Worm (Caenorhabditis elegans): ENCODE data around the gene R10E4.6.

The R10E4.6 gene

DNA sequence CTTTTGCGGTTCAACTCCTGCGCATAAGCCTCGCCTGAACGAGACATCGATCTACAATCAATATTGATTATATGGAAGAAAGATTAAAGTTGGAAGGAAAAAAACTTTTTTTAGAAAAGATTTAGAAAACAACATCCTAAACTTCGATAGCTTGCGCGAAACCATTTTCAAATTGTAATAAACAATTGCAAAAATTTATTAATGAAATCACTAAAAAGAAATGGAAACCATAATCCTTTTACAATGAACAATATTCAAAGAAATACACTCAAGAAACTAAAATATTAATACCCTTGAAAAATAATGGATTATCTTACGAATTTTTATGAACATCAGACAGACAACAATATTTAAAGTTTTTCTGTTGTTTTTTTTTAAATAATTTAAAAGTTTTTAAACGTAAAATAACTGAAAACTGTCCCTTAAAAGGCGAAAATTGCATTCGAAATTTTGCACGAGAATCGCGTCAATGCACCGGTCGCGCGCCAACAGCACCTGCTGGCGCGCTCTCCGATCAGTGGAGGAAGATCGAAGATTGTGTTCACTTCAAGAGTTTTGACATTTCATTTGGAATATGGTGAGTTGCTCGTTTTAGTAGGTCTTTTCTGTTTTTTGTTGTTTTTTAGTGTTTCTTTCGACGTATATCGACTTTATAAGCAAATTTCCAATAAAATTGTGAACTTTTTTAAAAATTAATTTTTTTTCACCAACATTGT lies 23.8 kb upstream of the R10E4.6 start, which contains the start of the genes sftb-1 and R10E4.1 (continued):
- TF ChIP-seq nhr-27 (tag; optimal IDR thresholded peaks at IDR 0.05) (no peak), zfh-2 (GFP tag; conservative IDR thresholded peaks at IDR 0.05) (no peak), lin-40 (tag; optimal IDR thresholded peaks at IDR 0.05) (peak; percentile 64), K11D2.4 (GFP tag; IDR thresholded peaks at IDR 0.05) (no peak), F33H1.4 (GFP tag; IDR thresholded peaks at IDR 0.05) (peak; percentile 38), hsf-1 (GFP tag; IDR thresholded peaks at IDR 0.05) (no peak), snpc-1.1 (tag; optimal IDR thresholded peaks at IDR 0.05; ENCODE audit: insufficient read depth) (no peak), hmg-1.2 (GFP tag; IDR thresholded peaks at IDR 0.05) (0 out of 2 replicates have a peak, but pooled peaks have one; percentile 13), tlf-1 (GFP tag; optimal IDR thresholded peaks at IDR 0.05) (no peak), pbrm-1 (GFP tag; IDR thresholded peaks at IDR 0.05) (peak; percentile 55; the same call in 1 of the 2 replicates), ceh-91 (GFP tag; IDR thresholded peaks at IDR 0.05) (no peak), C06A6.2 (GFP tag; conservative IDR thresholded peaks at IDR 0.05) (0 out of 2 replicates have a peak, but pooled peaks have one; percentile 29), him-1 (tag; optimal IDR thresholded peaks at IDR 0.05) (no peak), F55B11.4 (tag; optimal IDR thresholded peaks at IDR 0.05; ENCODE audit: borderline replicate concordance, insufficient read depth) (no peak), cebp-2 (GFP tag; IDR thresholded peaks at IDR 0.05) (no peak), nhr-80 (tag; optimal IDR thresholded peaks at IDR 0.05) (peak; percentile 23), nfyb-1 (GFP tag; IDR thresholded peaks at IDR 0.05) (0 out of 2 replicates have a peak, but pooled peaks have one; percentile 21), ceh-79 (tag; optimal IDR thresholded peaks at IDR 0.05) (no peak), F49E8.2 (tag; optimal IDR thresholded peaks at IDR 0.05; ENCODE audit: insufficient read depth) (no peak), rec-8 (tag; optimal IDR thresholded peaks at IDR 0.05) (no peak), B0019.2 (GFP tag; conservative IDR thresholded peaks at IDR 0.05) (no peak), chd-7 (tag; optimal IDR thresholded peaks at IDR 0.05) (no peak), ztf-22 (GFP tag; optimal IDR thresholded peaks at IDR 0.05) (no peak), zim-3 (tag; optimal IDR thresholded peaks at IDR 0.05) (no peak), lin-54 (GFP tag; optimal IDR thresholded peaks at IDR 0.05) (peak; percentile 59), F37B4.10 (GFP tag; IDR thresholded peaks at IDR 0.05) (no peak), nhr-179 (tag; optimal IDR thresholded peaks at IDR 0.05) (no peak), F57A8.1 (GFP tag; optimal IDR thresholded peaks at IDR 0.05) (no peak), let-526 (GFP tag; IDR thresholded peaks at IDR 0.05) (no peak), nfya-2 (GFP tag; IDR thresholded peaks at IDR 0.05) (no peak), Y56A3A.18 (GFP tag; IDR thresholded peaks at IDR 0.05) (no peak), die-1 (tag; optimal IDR thresholded peaks at IDR 0.05) (no peak)

ce11 chrIII:4271059-4271458 lies 22.1 kb upstream of the R10E4.6 start:
- TF ChIP-seq atf-7 (tag; optimal IDR thresholded peaks at IDR 0.05) (no peak), D2030.7 (GFP tag; IDR thresholded peaks at IDR 0.05) (no peak), ztf-18 (tag; optimal IDR thresholded peaks at IDR 0.05) (no peak), die-1 (tag; optimal IDR thresholded peaks at IDR 0.05) (no peak)

ce11 chrIII:4272864-4273263 lies 20.3 kb upstream of the R10E4.6 start:
- TF ChIP-seq ceh-27 (GFP tag; optimal IDR thresholded peaks at IDR 0.05) = no peak
- no peak for TF ChIP-seq hmg-20 (GFP tag; IDR thresholded peaks at IDR 0.05)
- TF ChIP-seq F23B12.7 (tag; optimal IDR thresholded peaks at IDR 0.05; ENCODE audit: insufficient read depth) = no peak
- peak; percentile 13 for TF ChIP-seq unc-62 (GFP tag; optimal IDR thresholded peaks at IDR 0.05)
- TF ChIP-seq attf-6 (GFP tag; IDR thresholded peaks at IDR 0.05) = no peak

Measured in whole organism, young adult.